Worm (Caenorhabditis elegans): ENCODE data around the gene snpn-1.

- TF ChIP-seq sea-2 (GFP tag; IDR thresholded peaks at IDR 0.05) (no peak), dpl-1 (GFP tag; optimal IDR thresholded peaks at IDR 0.05) (no peak), ceh-27 (GFP tag; optimal IDR thresholded peaks at IDR 0.05) (no peak), nhr-80 (tag; optimal IDR thresholded peaks at IDR 0.05) (no peak), somi-1 (GFP tag; optimal IDR thresholded peaks at IDR 0.05) (no peak), efl-1 (GFP tag; optimal IDR thresholded peaks at IDR 0.05) (no peak), tlf-1 (GFP tag; optimal IDR thresholded peaks at IDR 0.05) (no peak), pha-4 (tag; optimal IDR thresholded peaks at IDR 0.05) (no peak), ztf-6 (GFP tag; IDR thresholded peaks at IDR 0.05) (no peak), pbrm-1 (GFP tag; IDR thresholded peaks at IDR 0.05) (no peak), ztf-28 (GFP tag; IDR thresholded peaks at IDR 0.05) (no peak), unc-62 (GFP tag; optimal IDR thresholded peaks at IDR 0.05) (no peak), Y67H2A.10 (GFP tag; conservative IDR thresholded peaks at IDR 0.05) (no peak)
Measured at ce11 chrIV:5086961-5087326, 3.9 kb downstream of the snpn-1 start.

Data from whole organism, young adult.